Worm (Caenorhabditis elegans) whole organism, late embryonic: ENCODE measurements around the gene nhr-139.

ENCODE experiments used
- ceh-18 ChIP-seq: sonication (generic microtip); optimal IDR thresholded peaks from 2 replicates; lab custom pipeline; 2016; ENCODE audit warnings: missing genetic modification characterization, missing compliant biosample characterization
- hlh-30 ChIP-seq: sonication (generic microtip); optimal IDR thresholded peaks from 2 replicates; lab custom pipeline; 2017; ENCODE audit warnings: antibody characterized with exemption, missing genetic modification characterization, missing compliant biosample characterization; ENCODE audit not compliant: insufficient read depth
- nfya-1 ChIP-seq: sonication (generic microtip); optimal IDR thresholded peaks from 2 replicates; lab custom pipeline; 2017; ENCODE audit warnings: missing genetic modification characterization, mild to moderate bottlenecking, missing compliant biosample characterization, antibody characterized with exemption, moderate library complexity
- pqm-1 ChIP-seq: sonication (generic microtip); optimal IDR thresholded peaks from 2 replicates; lab custom pipeline; 2016; ENCODE audit warnings: missing genetic modification characterization, missing compliant biosample characterization
- tbx-2 ChIP-seq: sonication (generic microtip); optimal IDR thresholded peaks from 2 replicates; lab custom pipeline; 2016; ENCODE audit warnings: missing genetic modification characterization, missing compliant biosample characterization

- TF ChIP-seq ceh-18 (tag; lab: Kevin White, UChicago), result no peak
- no peak for TF ChIP-seq pqm-1 (tag; lab: Kevin White, UChicago)
- TF ChIP-seq tbx-2 (tag; lab: Kevin White, UChicago), result no peak
- TF ChIP-seq hlh-30, result no peak
- no peak for TF ChIP-seq nfya-1 (tag; lab: Kevin White, UChicago)
Measured at ce11 chrV:6991771-6992170, 4.2 kb upstream of the nhr-139 start, which contains the start of gene nhr-162.
